Worm (Caenorhabditis elegans) whole organism, L3 larva: ENCODE data around the gene acaa-2.

Source experiments
- R02D3.7 ChIP-seq: fragments of 150-350 bp; optimal IDR thresholded peaks from 2 replicates; lab custom pipeline; 2014; ENCODE audit warnings: missing biosample characterization, missing genetic modification characterization
- jun-1 ChIP-seq: fragments of 150-350 bp; optimal IDR thresholded peaks from 2 replicates; lab custom pipeline; 2014; ENCODE audit warnings: missing biosample characterization, missing genetic modification reagents, missing genetic modification characterization
- lin-15B ChIP-seq: fragments of 150-350 bp; optimal IDR thresholded peaks from 2 replicates; lab custom pipeline; 2014; ENCODE audit warnings: missing biosample characterization, missing genetic modification characterization
- nhr-76 ChIP-seq: fragments of 150-350 bp; sonication (generic microtip); optimal IDR thresholded peaks from 5 replicates; lab custom pipeline; 2014; ENCODE audit warnings: missing biosample characterization, missing genetic modification characterization
- snpc-4 ChIP-seq: fragments of 150-350 bp; optimal IDR thresholded peaks from 2 replicates; lab custom pipeline; 2014; ENCODE audit warnings: missing biosample characterization, missing genetic modification characterization
- unc-39 ChIP-seq: sonication (generic microtip); optimal IDR thresholded peaks from 4 replicates; lab custom pipeline; 2017; ENCODE audit warnings: missing biosample characterization, missing genetic modification characterization
- ztf-4 ChIP-seq: fragments of 150-350 bp; optimal IDR thresholded peaks from 2 replicates; lab custom pipeline; 2014; ENCODE audit warnings: missing biosample characterization, missing genetic modification characterization

ce11 chrIII:13380881-13381280 is 36.1 kb downstream of the acaa-2 start:
- TF ChIP-seq snpc-4 (tag; lab: Kevin White, UChicago): no peak
- no peak for TF ChIP-seq nhr-76 (tag; lab: Kevin White, UChicago)
- TF ChIP-seq jun-1 (tag; lab: Kevin White, UChicago): no peak
- no peak for TF ChIP-seq lin-15B (tag; lab: Kevin White, UChicago)
- no peak for TF ChIP-seq unc-39 (tag; lab: Kevin White, UChicago)
- no peak for TF ChIP-seq R02D3.7 (tag; lab: Kevin White, UChicago)
- TF ChIP-seq ztf-4: no peak
